Worm (Caenorhabditis elegans): ENCODE results near the gene rabx-5.

rabx-5 gene

DNA sequence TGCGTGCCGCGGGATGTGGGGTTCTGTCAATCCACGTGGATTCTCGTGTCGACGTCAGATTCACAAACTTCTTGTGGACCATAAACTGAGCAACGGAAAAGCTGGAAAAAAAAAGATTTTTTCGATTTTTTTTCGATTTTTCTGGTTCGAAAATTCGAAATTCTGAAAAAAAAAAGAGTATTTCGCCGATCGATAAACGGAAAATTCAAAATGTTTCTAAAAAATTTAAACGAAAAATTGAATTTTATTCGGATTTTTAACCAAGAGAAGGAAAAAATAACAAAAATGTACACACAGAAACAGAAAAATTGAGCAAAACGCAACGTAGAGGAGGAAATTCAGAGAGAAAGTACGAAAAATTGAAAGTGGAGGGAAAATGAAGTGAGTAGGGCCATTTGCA lies 8.8 kb upstream of the rabx-5 start, which contains the start of gene Y39A1A.3:
TSS of gene Y39A1A.3 (minus strand) at position 101 of the 400 bp plus-strand sequence.
- TF ChIP-seq daf-12 (tag; optimal IDR thresholded peaks at IDR 0.05) (no peak), ama-1 (optimal IDR thresholded peaks at IDR 0.05) (peak; percentile 32)

DNA sequence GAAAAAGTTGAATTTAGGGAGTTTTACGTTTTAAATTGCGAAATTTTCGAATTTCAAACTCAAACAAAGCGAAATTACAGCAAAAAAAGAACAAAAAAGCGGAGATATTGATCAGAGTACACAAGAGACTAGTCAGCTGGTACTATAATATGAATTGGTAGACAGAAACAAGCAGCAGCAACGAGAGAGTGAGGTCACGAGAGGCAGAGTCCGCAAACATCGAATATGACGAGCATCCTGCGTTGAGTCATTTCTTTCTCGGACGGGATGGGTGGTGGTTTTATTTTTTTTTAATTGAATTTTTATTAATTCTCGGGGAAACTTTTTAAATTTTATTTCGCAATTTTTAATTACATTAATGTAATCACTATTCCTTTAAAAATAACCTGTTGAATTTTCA lies 5.5 kb upstream of the rabx-5 start:
- peak; percentile 69 for TF ChIP-seq hmg-11 (tag; optimal IDR thresholded peaks at IDR 0.05)
- peak; percentile 24 for TF ChIP-seq fos-1 (tag; optimal IDR thresholded peaks at IDR 0.05)
- peak; percentile 36 for TF ChIP-seq ama-1 (optimal IDR thresholded peaks at IDR 0.05)
- no peak for TF ChIP-seq ZK546.5 (tag; optimal IDR thresholded peaks at IDR 0.05)
- no peak for TF ChIP-seq unc-39 (tag; optimal IDR thresholded peaks at IDR 0.05)
- TF ChIP-seq lin-15B (tag; optimal IDR thresholded peaks at IDR 0.05) = peak; percentile 78
- no peak for TF ChIP-seq ceh-82 (tag; optimal IDR thresholded peaks at IDR 0.05)
- TF ChIP-seq nhr-25 (tag; optimal IDR thresholded peaks at IDR 0.05) = peak; percentile 64
- no peak for TF ChIP-seq nhr-28 (tag; optimal IDR thresholded peaks at IDR 0.05)
- TF ChIP-seq zag-1 (tag; optimal IDR thresholded peaks at IDR 0.05) = no peak
- TF ChIP-seq lsy-12 (tag; optimal IDR thresholded peaks at IDR 0.05) = no peak
- TF ChIP-seq elt-2 (tag; optimal IDR thresholded peaks at IDR 0.05) = peak; percentile 39
- no peak for TF ChIP-seq unc-62 (GFP tag; optimal IDR thresholded peaks at IDR 0.05)
- peak; percentile 93 for TF ChIP-seq pha-4 (tag; optimal IDR thresholded peaks at IDR 0.05)
- TF ChIP-seq ztf-4 (tag; optimal IDR thresholded peaks at IDR 0.05) = no peak
- TF ChIP-seq R02D3.7 (tag; optimal IDR thresholded peaks at IDR 0.05) = no peak
- TF ChIP-seq eor-1 (tag; optimal IDR thresholded peaks at IDR 0.05) = no peak
- TF ChIP-seq elt-3 (tag; optimal IDR thresholded peaks at IDR 0.05) = no peak
- TF ChIP-seq sea-2 (GFP tag; optimal IDR thresholded peaks at IDR 0.05) = peak; percentile 67
- peak; percentile 11 for TF ChIP-seq pqm-1 (tag; optimal IDR thresholded peaks at IDR 0.05)
- no peak for TF ChIP-seq mml-1 (tag; optimal IDR thresholded peaks at IDR 0.05)
- TF ChIP-seq fkh-10 (GFP tag; optimal IDR thresholded peaks at IDR 0.05) = no peak
- peak; percentile 72 for TF ChIP-seq nhr-23 (tag; optimal IDR thresholded peaks at IDR 0.05)
- peak; percentile 43 for TF ChIP-seq nhr-43 (tag; optimal IDR thresholded peaks at IDR 0.05; ENCODE audit: poor library complexity, severe bottlenecking)
- peak; percentile 61 for TF ChIP-seq lin-39 (tag; optimal IDR thresholded peaks at IDR 0.05)
- no peak for TF ChIP-seq ztf-11 (tag; optimal IDR thresholded peaks at IDR 0.05)
- TF ChIP-seq aly-2 (tag; optimal IDR thresholded peaks at IDR 0.05) = no peak
- no peak for TF ChIP-seq nhr-67 (tag; optimal IDR thresholded peaks at IDR 0.05)
- peak; percentile 53 for TF ChIP-seq jun-1 (tag; optimal IDR thresholded peaks at IDR 0.05)
- peak; percentile 77 for TF ChIP-seq nfya-1 (tag; optimal IDR thresholded peaks at IDR 0.05; ENCODE audit: insufficient read depth)
- peak; percentile 71 for TF ChIP-seq snpc-4 (tag; optimal IDR thresholded peaks at IDR 0.05)
- no peak for TF ChIP-seq tbx-2 (tag; optimal IDR thresholded peaks at IDR 0.05)
- TF ChIP-seq ceh-16 (tag; optimal IDR thresholded peaks at IDR 0.05) = no peak
- no peak for TF ChIP-seq nhr-77 (tag; optimal IDR thresholded peaks at IDR 0.05)
- peak; percentile 38 for TF ChIP-seq ceh-28 (tag; optimal IDR thresholded peaks at IDR 0.05)

DNA sequence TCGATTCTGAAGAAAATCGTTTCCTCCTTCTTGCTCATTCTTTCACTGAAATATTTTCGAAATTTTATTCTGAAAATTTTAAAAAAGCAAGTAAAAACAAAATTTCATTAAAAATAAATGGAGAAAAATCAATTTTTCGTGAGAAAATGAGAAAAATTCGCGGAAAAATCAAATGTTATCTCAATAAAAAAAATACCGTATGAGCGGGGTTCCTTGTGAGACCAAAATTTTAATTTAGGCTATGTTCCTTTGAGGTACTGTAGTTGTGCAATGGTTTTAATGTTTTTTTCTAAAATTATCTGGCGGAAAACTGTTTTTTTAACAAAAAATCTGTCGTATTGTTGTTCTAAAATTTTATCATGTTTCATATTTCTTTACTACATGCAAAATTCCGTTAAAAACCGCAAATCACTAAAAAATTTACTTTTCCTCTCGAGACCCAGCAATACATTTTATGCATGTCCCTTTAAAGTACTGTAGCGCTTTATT lies 5.0 kb upstream of the rabx-5 start, which contains the start of gene epg-6:
TSS of gene epg-6 (minus strand) at position 51 of the 489 bp plus-strand sequence.
- no peak for TF ChIP-seq nhr-23 (tag; optimal IDR thresholded peaks at IDR 0.05)
- TF ChIP-seq egl-27 (tag; optimal IDR thresholded peaks at IDR 0.05) = no peak
- TF ChIP-seq nhr-11 (tag; optimal IDR thresholded peaks at IDR 0.05) = no peak
- no peak for TF ChIP-seq ama-1 (optimal IDR thresholded peaks at IDR 0.05)
- no peak for TF ChIP-seq nhr-43 (tag; optimal IDR thresholded peaks at IDR 0.05; ENCODE audit: poor library complexity, severe bottlenecking)
- no peak for TF ChIP-seq nhr-25 (tag; optimal IDR thresholded peaks at IDR 0.05)
- no peak for TF ChIP-seq jun-1 (tag; optimal IDR thresholded peaks at IDR 0.05)
- no peak for TF ChIP-seq elt-3 (tag; optimal IDR thresholded peaks at IDR 0.05)
- no peak for TF ChIP-seq unc-39 (tag; optimal IDR thresholded peaks at IDR 0.05)
- no peak for TF ChIP-seq ztf-11 (tag; optimal IDR thresholded peaks at IDR 0.05)
- no peak for TF ChIP-seq zag-1 (tag; optimal IDR thresholded peaks at IDR 0.05)
- no peak for TF ChIP-seq nhr-76 (tag; optimal IDR thresholded peaks at IDR 0.05)
- no peak for TF ChIP-seq mdl-1 (tag; optimal IDR thresholded peaks at IDR 0.05)
- TF ChIP-seq nhr-67 (tag; optimal IDR thresholded peaks at IDR 0.05) = no peak

Data from whole organism, L3 larva.